Worm (Caenorhabditis elegans): ENCODE measurements around the gene efl-1.
A peak's percentile ranks its signal among the peaks of the same experiment; 100 is the strongest.

The efl-1 gene

DNA sequence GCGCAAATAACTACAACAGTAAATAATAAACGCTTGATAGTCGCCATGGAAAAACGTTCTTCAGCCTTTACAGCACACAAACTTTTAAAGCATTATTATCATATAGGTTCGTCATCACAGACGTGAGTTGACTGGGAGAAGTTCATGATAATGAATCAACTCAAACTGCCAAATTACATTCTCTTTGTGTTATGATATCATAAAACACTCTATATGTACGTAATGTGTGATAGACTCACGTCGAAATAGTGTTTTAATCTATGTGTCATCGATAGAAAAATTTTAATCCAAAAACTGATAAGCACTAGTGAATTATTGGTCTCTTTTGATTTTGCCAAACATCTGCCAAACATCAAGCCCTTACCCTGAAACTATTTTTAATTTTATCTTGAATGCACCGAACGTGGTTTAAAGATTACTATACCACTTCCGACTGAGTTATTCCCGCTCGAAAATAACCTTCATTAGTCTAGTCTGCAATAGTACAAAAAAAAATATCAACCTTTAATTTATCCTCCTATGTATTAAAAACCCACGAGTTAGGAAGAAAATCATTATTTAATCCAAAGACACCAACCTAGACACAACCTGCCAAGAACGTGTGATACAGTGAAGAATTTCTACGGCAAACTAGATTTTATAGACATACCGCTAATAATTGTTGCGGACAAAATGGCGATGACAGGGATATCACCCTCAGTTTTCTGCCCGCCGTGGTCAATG lies 44.0 kb upstream of the efl-1 start, which contains the start of the genes clc-12 and clec-240:
TSS of gene clc-12 (minus strand) at position 47 of the 723 bp plus-strand sequence.
TSS of gene clec-240 (plus strand) at position 673 of the 723 bp plus-strand sequence.
- no peak for TF ChIP-seq nhr-102 (tag; optimal IDR thresholded peaks at IDR 0.05)
- no peak for TF ChIP-seq vab-7 (GFP tag; IDR thresholded peaks at IDR 0.05)
- no peak for TF ChIP-seq nhr-42 (GFP tag; IDR thresholded peaks at IDR 0.05)
- no peak for TF ChIP-seq daf-16 (GFP tag; optimal IDR thresholded peaks at IDR 0.05)
- TF ChIP-seq daf-16 (tag; optimal IDR thresholded peaks at IDR 0.05), result no peak
- TF ChIP-seq dmd-9 (GFP tag; IDR thresholded peaks at IDR 0.05), result no peak
- TF ChIP-seq dmd-6 (GFP tag; IDR thresholded peaks at IDR 0.05), result peak; percentile 47; the same call in 1 of the 2 replicates
- TF ChIP-seq nhr-28 (tag; optimal IDR thresholded peaks at IDR 0.05), result peak; percentile 15
- TF ChIP-seq rbr-2 (tag; optimal IDR thresholded peaks at IDR 0.05), result no peak
- peak; percentile 14 for TF ChIP-seq pqm-1 (tag; optimal IDR thresholded peaks at IDR 0.05)
- peak in 1 of 2 experiments; percentile 26 for TF ChIP-seq unc-62 (GFP tag; optimal IDR thresholded peaks at IDR 0.05 in 1 of 2)
- no peak for TF ChIP-seq unc-62 (tag; optimal IDR thresholded peaks at IDR 0.05)

DNA sequence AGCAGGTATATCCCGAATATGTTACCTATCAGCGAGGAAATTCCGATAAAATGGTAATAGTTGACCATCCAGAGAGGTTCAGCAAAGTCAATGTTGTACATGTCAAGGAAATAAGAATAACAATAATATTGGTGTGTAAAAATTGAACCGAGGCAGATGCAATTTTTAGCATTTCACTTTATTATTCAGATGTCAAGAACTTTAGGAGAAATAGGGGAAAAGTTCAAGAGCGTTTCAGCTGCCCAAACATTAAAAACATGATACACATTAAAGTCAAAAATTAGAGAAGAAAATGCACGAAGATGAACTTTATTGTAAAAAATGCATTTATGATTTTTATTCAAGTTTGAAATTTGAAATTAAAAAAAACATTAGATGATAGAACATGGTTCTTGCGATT lies 42.8 kb upstream of the efl-1 start, which contains the start of gene sri-69:
TSS of gene sri-69 (minus strand) at position 101 of the 400 bp plus-strand sequence.
- TF ChIP-seq nhr-102 (tag; optimal IDR thresholded peaks at IDR 0.05), result no peak
- peak in 1 of 2 experiments; percentile 21 for TF ChIP-seq unc-62 (GFP tag; optimal IDR thresholded peaks at IDR 0.05 in 1 of 2)
- no peak for TF ChIP-seq unc-62 (tag; optimal IDR thresholded peaks at IDR 0.05)

DNA sequence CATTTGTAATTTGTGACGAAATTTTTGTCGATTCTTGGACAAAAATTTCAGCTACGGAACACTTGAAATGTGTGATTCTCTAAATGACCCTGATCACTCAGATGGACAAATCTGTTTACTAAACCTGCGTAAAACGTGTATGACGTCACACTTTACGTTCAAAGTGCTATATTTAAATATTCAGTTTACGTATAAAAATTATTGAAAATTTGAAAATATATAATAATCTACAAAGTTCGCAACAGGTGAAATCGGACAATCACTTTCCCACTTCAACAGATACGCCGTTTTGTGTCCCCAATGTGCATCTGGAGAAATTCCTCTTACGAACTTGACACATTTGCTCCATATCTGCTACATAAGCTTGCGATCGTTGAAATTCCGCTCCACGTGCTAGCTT lies 39.7 kb upstream of the efl-1 start, which contains the start of gene srh-131:
TSS of gene srh-131 (plus strand) at position 301 of the 400 bp plus-strand sequence.
- no peak for TF ChIP-seq D1046.2 (GFP tag; IDR thresholded peaks at IDR 0.05)
- no peak for TF ChIP-seq lir-3 (tag; optimal IDR thresholded peaks at IDR 0.05)
- no peak for TF ChIP-seq lin-38 (GFP tag; IDR thresholded peaks at IDR 0.05)
- no peak for TF ChIP-seq zfp-3 (GFP tag; conservative IDR thresholded peaks at IDR 0.05)

DNA sequence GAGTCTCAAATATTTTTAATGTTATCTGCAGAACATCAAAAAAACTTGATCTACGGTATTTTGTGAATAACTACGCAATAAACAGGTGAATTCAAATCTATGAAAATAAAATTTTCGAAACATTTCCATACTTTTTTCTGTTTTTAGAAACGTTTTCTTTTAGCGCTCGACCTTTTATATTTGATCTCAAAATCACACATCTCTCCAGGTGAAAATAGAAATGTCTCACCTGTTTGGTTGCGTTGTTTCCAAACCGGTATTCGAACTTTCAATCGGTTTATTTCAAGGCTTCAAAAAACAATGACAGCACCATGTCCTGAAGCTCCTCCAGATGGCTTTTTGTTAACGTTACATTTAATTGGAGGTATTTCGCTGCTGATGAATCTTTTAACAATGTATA lies 35.7 kb upstream of the efl-1 start, which contains the start of gene sri-9:
TSS of gene sri-9 (plus strand) at position 301 of the 400 bp plus-strand sequence.
- TF ChIP-seq fkh-10 (GFP tag; optimal IDR thresholded peaks at IDR 0.05), result no peak
- no peak for TF ChIP-seq arid-1 (GFP tag; conservative IDR thresholded peaks at IDR 0.05)
- no peak for TF ChIP-seq D1046.2 (GFP tag; IDR thresholded peaks at IDR 0.05)
- TF ChIP-seq duxl-1 (tag; optimal IDR thresholded peaks at IDR 0.05; ENCODE audit: poor library complexity), result no peak

- TF ChIP-seq unc-62 (GFP tag; optimal IDR thresholded peaks at IDR 0.05 in 1 of 2) (peak in 1 of 2 experiments; percentile 92), unc-62 (tag; optimal IDR thresholded peaks at IDR 0.05) (no peak), daf-8 (GFP tag; IDR thresholded peaks at IDR 0.05) (no peak)
Measured at ce11 chrV:17000635-17001034, 35.2 kb upstream of the efl-1 start.

ce11 chrV:17000204-17000603 lies 34.7 kb upstream of the efl-1 start, which contains the start of gene str-217:
Gene str-217, minus strand, starts transcription at chrV:17000304.
- no peak for TF ChIP-seq dmd-9 (GFP tag; IDR thresholded peaks at IDR 0.05)

- TF ChIP-seq rbr-2 (tag; optimal IDR thresholded peaks at IDR 0.05) (no peak), nhr-77 (tag; optimal IDR thresholded peaks at IDR 0.05) (no peak), set-16 (GFP tag; IDR thresholded peaks at IDR 0.05) (peak; percentile 64), daf-19 (GFP tag; conservative IDR thresholded peaks at IDR 0.05) (no peak), F44E2.7 (GFP tag; IDR thresholded peaks at IDR 0.05) (no peak), zfp-3 (GFP tag; conservative IDR thresholded peaks at IDR 0.05) (no peak), ceh-20 (GFP tag; IDR thresholded peaks at IDR 0.05) (no peak)
Measured at ce11 chrV:16992383-16992782, 26.9 kb upstream of the efl-1 start.

DNA sequence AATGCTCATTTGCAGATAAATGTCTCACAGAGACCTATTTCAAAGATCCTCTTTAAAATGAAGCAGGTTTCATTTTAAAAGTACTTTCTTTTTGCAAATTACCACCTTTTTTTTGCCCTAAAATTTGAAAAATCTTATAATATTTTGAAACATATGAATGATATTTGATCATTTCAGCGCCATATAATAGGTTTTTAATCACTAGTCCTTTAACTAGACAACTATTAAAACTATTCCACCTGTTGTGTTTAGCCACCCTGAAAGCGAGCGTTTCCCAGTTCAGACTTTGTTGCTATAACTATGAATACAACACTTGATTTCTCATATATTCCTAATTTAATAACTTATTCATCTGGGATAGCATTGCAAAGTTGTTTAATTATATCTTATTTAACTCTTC lies 26.3 kb upstream of the efl-1 start, which contains the start of gene srz-95:
TSS of gene srz-95 (plus strand) at position 301 of the 400 bp plus-strand sequence.
- TF ChIP-seq arid-1 (GFP tag; conservative IDR thresholded peaks at IDR 0.05) (no peak), aly-2 (tag; optimal IDR thresholded peaks at IDR 0.05) (no peak), T26A8.4 (GFP tag; IDR thresholded peaks at IDR 0.05) (no peak), saeg-2 (GFP tag; IDR thresholded peaks at IDR 0.05) (no peak), fkh-10 (GFP tag; optimal IDR thresholded peaks at IDR 0.05) (no peak), ceh-44 (GFP tag; IDR thresholded peaks at IDR 0.05) (no peak), nhr-11 (tag; optimal IDR thresholded peaks at IDR 0.05) (no peak), dmd-9 (GFP tag; IDR thresholded peaks at IDR 0.05) (no peak), madf-5 (GFP tag; IDR thresholded peaks at IDR 0.05) (no peak), lin-13 (GFP tag; optimal IDR thresholded peaks at IDR 0.05) (no peak), R02D3.7 (tag; optimal IDR thresholded peaks at IDR 0.05) (no peak), tag-97 (GFP tag; IDR thresholded peaks at IDR 0.05) (no peak), zfp-2 (tag; optimal IDR thresholded peaks at IDR 0.05) (no peak), sdz-12 (GFP tag; optimal IDR thresholded peaks at IDR 0.05) (no peak)

Measured in whole organism, L4 larva.